Fruit fly (Drosophila melanogaster) whole organism, adult: Measurements from ENCODE around the gene CG8630.

Experiments
- CG11617 ChIP-seq: fragments of 200-800 bp; sonication (Bioruptor generic); optimal IDR thresholded peaks from 2 replicates; lab custom pipeline; 2017; ENCODE audit warnings: mild to moderate bottlenecking, missing biosample characterization, missing genetic modification reagents, missing genetic modification characterization
- CG12768 ChIP-seq: fragments of 200-800 bp; sonication (Bioruptor generic); optimal IDR thresholded peaks from 2 replicates; lab custom pipeline; 2017; ENCODE audit warnings: missing biosample characterization, missing genetic modification characterization, mild to moderate bottlenecking, moderate library complexity, missing genetic modification reagents
- CG14711 ChIP-seq: fragments of 200-800 bp; sonication (Bioruptor generic); optimal IDR thresholded peaks from 2 replicates; lab custom pipeline; 2018; ENCODE audit warnings: missing biosample characterization, mild to moderate bottlenecking, missing genetic modification characterization, moderate library complexity
- CG1620 ChIP-seq: fragments of 200-800 bp; sonication (Bioruptor generic); optimal IDR thresholded peaks from 2 replicates; lab custom pipeline; 2016; ENCODE audit warnings: missing biosample characterization, missing genetic modification characterization
- CG33017 ChIP-seq: fragments of 200-800 bp; sonication (Bioruptor generic); optimal IDR thresholded peaks from 2 replicates; lab custom pipeline; 2018; ENCODE audit warnings: missing biosample characterization, mild to moderate bottlenecking, missing genetic modification characterization, moderate library complexity
- CG5204 ChIP-seq: fragments of 200-800 bp; sonication (Bioruptor generic); optimal IDR thresholded peaks from 2 replicates; lab custom pipeline; 2016; ENCODE audit warnings: missing biosample characterization, missing genetic modification characterization
- CG7045 ChIP-seq: fragments of 200-800 bp; sonication (Bioruptor generic); optimal IDR thresholded peaks from 2 replicates; lab custom pipeline; 2017; ENCODE audit warnings: missing biosample characterization, mild to moderate bottlenecking, missing genetic modification characterization
- CG7101 ChIP-seq: fragments of 200-800 bp; sonication (Bioruptor generic); optimal IDR thresholded peaks from 2 replicates; lab custom pipeline; 2018; ENCODE audit warnings: missing biosample characterization, mild to moderate bottlenecking, missing genetic modification characterization, moderate library complexity
- Clk ChIP-seq: fragments of 200-800 bp; sonication (Bioruptor generic); optimal IDR thresholded peaks from 2 replicates; lab custom pipeline; 2017; ENCODE audit warnings: missing biosample characterization, missing genetic modification characterization
- Crg-1 ChIP-seq: fragments of 200-800 bp; sonication (Bioruptor generic); optimal IDR thresholded peaks from 2 replicates; lab custom pipeline; 2016; ENCODE audit warnings: missing biosample characterization, missing genetic modification characterization
- Hr96 ChIP-seq: fragments of 200-800 bp; sonication (Bioruptor generic); optimal IDR thresholded peaks from 2 replicates; lab custom pipeline; 2016; ENCODE audit warnings: missing biosample characterization, missing genetic modification characterization
- Mnt ChIP-seq: fragments of 200-800 bp; sonication (Bioruptor generic); optimal IDR thresholded peaks from 2 replicates; lab custom pipeline; 2016; ENCODE audit warnings: missing biosample characterization, mild to moderate bottlenecking, missing genetic modification characterization
- bab1 ChIP-seq: fragments of 200-800 bp; sonication (Bioruptor generic); optimal IDR thresholded peaks from 3 replicates; lab custom pipeline; 2019; ENCODE audit warnings: missing biosample characterization, mild to moderate bottlenecking, missing genetic modification characterization, moderate library complexity
- cic ChIP-seq: fragments of 200-800 bp; sonication (Bioruptor generic); optimal IDR thresholded peaks from 2 replicates; lab custom pipeline; 2017; ENCODE audit warnings: missing biosample characterization, mild to moderate bottlenecking, missing genetic modification characterization, moderate library complexity
- cnc ChIP-seq, 2 experiments: fragments of >200 bp; optimal IDR thresholded peaks; 2 replicates each; lab custom pipeline; 2017
- kay ChIP-seq: fragments of 200-800 bp; sonication (Bioruptor generic); peaks from one replicate; lab custom pipeline; 2016; ENCODE audit warnings: missing biosample characterization, missing genetic modification characterization, borderline replicate concordance
- ovo ChIP-seq: fragments of 200-800 bp; sonication (Bioruptor generic); optimal IDR thresholded peaks from 2 replicates; lab custom pipeline; 2016; ENCODE audit warnings: missing biosample characterization, missing genetic modification characterization
- pad ChIP-seq: fragments of 200-800 bp; sonication (Bioruptor generic); optimal IDR thresholded peaks from 3 replicates; lab custom pipeline; 2017; ENCODE audit warnings: missing biosample characterization, missing genetic modification characterization, mild to moderate bottlenecking, moderate library complexity, missing genetic modification reagents
- tj ChIP-seq: fragments of 200-800 bp; sonication (Bioruptor generic); optimal IDR thresholded peaks from 3 replicates; lab custom pipeline; 2017; ENCODE audit warnings: missing biosample characterization, mild to moderate bottlenecking, missing genetic modification characterization, moderate library complexity
- toe ChIP-seq: fragments of 200-800 bp; sonication (Bioruptor generic); optimal IDR thresholded peaks from 2 replicates; lab custom pipeline; 2016; ENCODE audit warnings: missing biosample characterization, missing genetic modification characterization

CG8630 gene

DNA sequence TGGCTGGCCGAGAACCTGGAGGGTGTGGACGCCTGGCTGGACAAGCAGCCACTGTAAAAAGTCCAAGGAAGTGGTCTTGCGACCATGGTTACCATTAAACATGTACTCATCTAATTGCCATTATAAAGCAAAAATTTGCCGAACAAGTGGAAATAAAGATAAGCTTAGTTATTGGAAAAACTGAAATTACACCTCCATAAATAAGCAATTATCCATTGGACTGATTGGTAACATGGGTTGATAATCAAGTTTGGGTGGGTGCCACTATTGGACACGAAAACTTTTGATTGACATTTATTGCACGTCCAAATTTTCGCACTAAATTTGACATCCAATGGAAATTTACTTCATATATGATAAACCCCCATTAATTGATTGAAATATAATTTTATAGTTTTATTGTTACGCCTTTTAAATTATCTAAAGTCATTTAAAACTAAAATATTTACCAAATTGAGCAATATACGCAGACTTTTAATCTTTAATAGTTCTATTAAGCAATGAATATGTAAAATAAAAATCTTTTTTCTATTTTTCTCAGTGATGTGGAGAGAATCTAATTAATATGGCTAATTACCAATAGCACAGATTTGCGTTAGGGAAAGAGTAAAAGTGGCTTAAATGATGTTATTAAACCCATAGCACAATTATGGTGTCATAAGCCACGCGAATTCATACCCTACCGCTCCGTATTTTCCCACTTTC lies 18.7 kb downstream of the CG8630 start, which contains the start of gene CG8774:
Gene CG8774 (plus strand): TSS at position 655 of the 705 bp plus-strand sequence.
- TF ChIP-seq toe (no peak), kay (peak; percentile 21)

dm6 chr3R:13302348-13302747 lies 22.8 kb downstream of the CG8630 start, which contains the start of gene CG32473:
Gene CG32473 (plus strand): TSS chr3R:13302648.
- TF ChIP-seq CG12768 (GFP tag; lab: Kevin White, UChicago) (no peak), Crg-1 (GFP tag; lab: Kevin White, UChicago) (no peak), CG1620 (GFP tag; lab: Kevin White, UChicago) (no peak), CG11617 (GFP tag; lab: Kevin White, UChicago) (no peak), ovo (GFP tag; lab: Kevin White, UChicago) (no peak), CG33017 (tag; lab: Kevin White, UChicago) (no peak), CG7045 (no peak), Clk (GFP tag; lab: Kevin White, UChicago) (no peak), bab1 (no peak), Mnt (no peak), toe (no peak), CG5204 (no peak), kay (no peak), Hr96 (GFP tag; lab: Kevin White, UChicago) (no peak), pad (GFP tag; lab: Kevin White, UChicago) (no peak), cnc (optimal IDR thresholded peaks at IDR 0.05; lab: Kevin White, UChicago) (no peak), cic (GFP tag; lab: Kevin White, UChicago) (no peak), tj (no peak), CG7101 (tag; lab: Kevin White, UChicago) (no peak), CG14711 (tag; lab: Kevin White, UChicago) (no peak)

dm6 chr3R:13303126-13303525 lies 23.6 kb downstream of the CG8630 start, which contains the start of gene CG43208:
Gene CG43208 (plus strand): TSS chr3R:13303426.
- TF ChIP-seq CG5204 (no peak), cic (GFP tag; lab: Kevin White, UChicago) (no peak), bab1 (no peak), CG7101 (tag; lab: Kevin White, UChicago) (no peak), CG1620 (GFP tag; lab: Kevin White, UChicago) (no peak), Mnt (no peak), CG7045 (no peak), CG33017 (tag; lab: Kevin White, UChicago) (no peak), kay (no peak), CG14711 (tag; lab: Kevin White, UChicago) (no peak), ovo (GFP tag; lab: Kevin White, UChicago) (no peak), tj (no peak)

DNA sequence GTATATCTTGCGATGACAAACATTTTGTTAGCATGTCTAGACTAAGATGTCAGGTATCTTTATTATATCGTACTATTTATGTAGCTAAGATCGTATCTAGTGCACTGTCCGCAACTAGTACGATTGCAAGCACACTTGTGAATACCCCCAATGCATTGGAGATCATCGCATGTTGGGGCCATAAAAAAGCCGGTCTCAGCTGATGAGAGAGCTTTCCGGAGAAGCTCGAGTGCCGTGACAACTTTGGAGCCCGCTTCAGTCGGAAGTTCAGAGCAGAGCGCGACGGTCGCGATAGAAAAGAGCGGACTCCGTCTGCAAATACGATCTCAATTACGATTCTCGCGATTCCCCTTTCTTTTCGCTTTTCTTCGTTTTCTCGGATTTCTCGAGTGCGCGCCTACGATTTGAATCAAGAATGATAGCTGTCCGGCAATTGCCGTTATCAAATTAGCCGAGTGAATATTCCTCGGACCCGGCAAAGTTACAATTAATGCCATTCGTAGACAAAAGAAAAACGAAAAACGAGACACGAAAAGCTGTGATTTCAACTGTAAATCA lies 25.1 kb downstream of the CG8630 start:
- TF ChIP-seq ovo (GFP tag; lab: Kevin White, UChicago) (no peak), bab1 (peak; percentile 37), CG1620 (GFP tag; lab: Kevin White, UChicago) (no peak), pad (GFP tag; lab: Kevin White, UChicago) (peak; percentile 88)

DNA sequence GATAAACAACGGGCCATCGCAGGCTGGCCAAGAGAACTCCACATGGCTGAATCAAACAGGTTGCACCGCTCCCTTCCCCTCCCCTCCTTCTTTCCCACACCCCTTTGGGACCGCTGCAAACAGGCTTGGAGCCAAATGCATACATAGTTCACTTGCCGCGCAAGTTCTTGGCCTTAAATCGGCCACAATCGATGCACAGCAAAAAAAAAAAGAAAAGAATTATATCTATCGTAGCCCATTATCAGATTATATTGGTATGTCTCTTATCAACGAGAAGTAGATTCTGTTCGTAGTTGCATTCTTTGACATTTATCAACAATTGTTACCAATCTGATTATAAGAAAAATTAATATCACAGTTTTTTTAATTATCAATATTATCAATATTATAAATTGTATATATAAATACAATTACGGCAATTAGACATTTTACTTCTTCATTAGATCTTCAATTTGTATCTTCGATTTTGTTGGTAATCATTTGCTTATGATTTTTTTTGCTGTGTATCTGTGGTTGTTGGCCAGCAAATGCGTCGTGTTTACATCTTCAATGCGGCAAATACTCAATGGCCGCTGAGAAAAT lies 25.9 kb downstream of the CG8630 start:
- TF ChIP-seq Hr96 (GFP tag; lab: Kevin White, UChicago) (no peak), CG11617 (GFP tag; lab: Kevin White, UChicago) (no peak), CG7045 (no peak), CG5204 (no peak), Clk (GFP tag; lab: Kevin White, UChicago) (no peak)

DNA sequence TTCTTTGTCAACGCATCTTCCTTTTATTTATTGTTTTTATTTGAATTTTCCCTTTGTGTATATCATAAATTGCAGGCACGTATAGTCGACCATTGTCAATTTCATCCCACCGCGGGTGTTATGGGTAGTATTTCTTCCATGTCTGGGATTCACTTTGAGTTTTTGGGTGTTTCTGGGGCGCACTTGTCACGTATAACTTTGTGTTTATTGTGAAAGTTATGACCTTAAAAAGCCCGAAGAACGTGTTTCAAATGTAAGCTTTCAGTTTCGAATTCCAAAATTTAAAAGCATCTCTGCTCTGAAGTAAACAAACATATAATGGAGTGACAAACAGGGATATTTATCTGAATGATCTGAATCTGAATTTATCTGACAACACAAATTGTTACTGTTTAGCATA lies 27.1 kb downstream of the CG8630 start:
- TF ChIP-seq tj (no peak), cnc (optimal IDR thresholded peaks at IDR 0.05; lab: Kevin White, UChicago) (no peak), CG7101 (tag; lab: Kevin White, UChicago) (no peak), Clk (GFP tag; lab: Kevin White, UChicago) (no peak), CG14711 (tag; lab: Kevin White, UChicago) (no peak), ovo (GFP tag; lab: Kevin White, UChicago) (no peak), Mnt (no peak), toe (no peak), cic (GFP tag; lab: Kevin White, UChicago) (no peak), bab1 (no peak), CG7045 (no peak), CG5204 (no peak)

- no peak for TF ChIP-seq kay
- TF ChIP-seq tj: peak; percentile 68
- no peak for TF ChIP-seq Crg-1 (GFP tag; lab: Kevin White, UChicago)
- TF ChIP-seq CG14711 (tag; lab: Kevin White, UChicago): no peak
- no peak for TF ChIP-seq CG12768 (GFP tag; lab: Kevin White, UChicago)
- no peak for TF ChIP-seq pad (GFP tag; lab: Kevin White, UChicago)
- TF ChIP-seq CG33017 (tag; lab: Kevin White, UChicago): no peak
- no peak for TF ChIP-seq CG1620 (GFP tag; lab: Kevin White, UChicago)
- TF ChIP-seq bab1: peak; percentile 54
- no peak for TF ChIP-seq Clk (GFP tag; lab: Kevin White, UChicago)
- TF ChIP-seq cnc (optimal IDR thresholded peaks at IDR 0.05; lab: Kevin White, UChicago): peak; percentile 42 to 66
- no peak for TF ChIP-seq CG5204
- no peak for TF ChIP-seq CG11617 (GFP tag; lab: Kevin White, UChicago)
- TF ChIP-seq Hr96 (GFP tag; lab: Kevin White, UChicago): no peak
- TF ChIP-seq toe: no peak
- TF ChIP-seq CG7101 (tag; lab: Kevin White, UChicago): no peak
- TF ChIP-seq cic (GFP tag; lab: Kevin White, UChicago): no peak
- TF ChIP-seq CG7045: no peak
- no peak for TF ChIP-seq ovo (GFP tag; lab: Kevin White, UChicago)
- no peak for TF ChIP-seq Mnt
Observed at dm6 chr3R:13309133-13309711, 29.7 kb downstream of the CG8630 start.
